Worm (Caenorhabditis elegans) whole organism, L2 larva: ENCODE results near the gene C18B2.3.

ENCODE experiments used
- ZK546.5 ChIP-seq: sonication (generic microtip); optimal IDR thresholded peaks from 2 replicates; lab custom pipeline; 2017; ENCODE audit warnings: missing biosample characterization, missing genetic modification characterization
- aly-2 ChIP-seq: fragments of 150-350 bp; optimal IDR thresholded peaks from 2 replicates; lab custom pipeline; 2014; ENCODE audit warnings: missing biosample characterization, missing genetic modification characterization
- ama-1 ChIP-seq: fragments of 150-350 bp; optimal IDR thresholded peaks from 2 replicates; lab custom pipeline; 2018; ENCODE audit warnings: inconsistent platforms
- ceh-82 ChIP-seq: fragments of 150-350 bp; optimal IDR thresholded peaks from 2 replicates; lab custom pipeline; 2014; ENCODE audit warnings: missing biosample characterization, missing genetic modification characterization
- lin-11 ChIP-seq: fragments of 150-350 bp; sonication (generic microtip); optimal IDR thresholded peaks from 2 replicates; lab custom pipeline; 2014; ENCODE audit warnings: missing biosample characterization, missing genetic modification characterization, inconsistent platforms, mixed read lengths
- lsy-2 ChIP-seq, 2 experiments: fragments of 150-350 bp in 1 of 2; sonication (generic microtip) in 1 of 2; optimal IDR thresholded peaks; 2 replicates each; lab custom pipeline; 2014 to 2017; ENCODE audit warnings: missing biosample characterization in 2 of 2, missing genetic modification characterization in 2 of 2
- sma-3 ChIP-seq: sonication (generic microtip); optimal IDR thresholded peaks from 2 replicates; lab custom pipeline; 2016; ENCODE audit warnings: missing genetic modification reagents, missing genetic modification characterization, missing compliant biosample characterization
- snpc-4 ChIP-seq: fragments of 150-350 bp; optimal IDR thresholded peaks from 2 replicates; lab custom pipeline; 2014; ENCODE audit warnings: missing biosample characterization, missing genetic modification characterization

DNA sequence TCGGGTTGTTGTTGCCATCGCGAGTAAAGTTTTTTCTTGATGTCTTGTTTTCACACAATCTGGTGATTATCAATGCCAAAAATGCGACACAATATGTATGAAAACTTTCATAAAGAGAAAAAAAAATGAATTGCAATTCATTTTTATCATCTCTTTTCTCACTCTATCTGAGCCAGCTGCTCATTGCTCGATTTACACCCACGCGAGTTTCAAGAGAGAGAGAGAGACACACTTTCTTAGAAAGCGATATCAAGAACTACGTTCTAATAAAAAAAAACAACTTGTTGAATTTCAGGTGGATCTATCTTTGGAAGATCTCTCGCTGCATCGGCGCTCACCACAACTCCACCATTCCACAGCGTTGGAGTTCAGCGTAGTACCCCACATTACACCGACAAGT is 991 bp downstream of the C18B2.3 start:
- TF ChIP-seq ceh-82 (tag; lab: Kevin White, UChicago) (no peak), lin-11 (tag; lab: Kevin White, UChicago) (no peak), aly-2 (no peak), sma-3 (GFP tag; lab: Kevin White, UChicago) (no peak), ama-1 (lab: Kevin White, UChicago) (no peak), ZK546.5 (tag; lab: Kevin White, UChicago) (no peak), lsy-2 (tag; optimal IDR thresholded peaks at IDR 0.05; lab: Kevin White, UChicago) (no peak), snpc-4 (tag; lab: Kevin White, UChicago) (no peak)
